Worm (Caenorhabditis elegans): Measurements from ENCODE around the gene T01G5.7.

- TF ChIP-seq nhr-77 (tag; optimal IDR thresholded peaks at IDR 0.05) (no peak), nhr-237 (tag; optimal IDR thresholded peaks at IDR 0.05) (no peak), ztf-11 (tag; optimal IDR thresholded peaks at IDR 0.05) (no peak), ceh-82 (tag; optimal IDR thresholded peaks at IDR 0.05) (no peak), F26F4.8 (GFP tag; conservative IDR thresholded peaks at IDR 0.05) (no peak), nhr-76 (tag; optimal IDR thresholded peaks at IDR 0.05) (no peak), fos-1 (tag; optimal IDR thresholded peaks at IDR 0.05) (no peak), lin-15B (tag; optimal IDR thresholded peaks at IDR 0.05) (no peak), pqm-1 (tag; optimal IDR thresholded peaks at IDR 0.05) (no peak), mep-1 (tag; optimal IDR thresholded peaks at IDR 0.05) (no peak), dpl-1 (GFP tag; optimal IDR thresholded peaks at IDR 0.05) (no peak), php-3 (GFP tag; IDR thresholded peaks at IDR 0.05) (no peak), lsy-2 (tag; optimal IDR thresholded peaks at IDR 0.05) (no peak), aly-2 (tag; optimal IDR thresholded peaks at IDR 0.05) (no peak)
Measured at ce11 chrV:15094749-15095148, 17.0 kb upstream of the T01G5.7 start, which contains the start of gene srx-78.
